Worm (Caenorhabditis elegans): Measurements from ENCODE around the gene F58H1.3.

F58H1.3 gene

DNA sequence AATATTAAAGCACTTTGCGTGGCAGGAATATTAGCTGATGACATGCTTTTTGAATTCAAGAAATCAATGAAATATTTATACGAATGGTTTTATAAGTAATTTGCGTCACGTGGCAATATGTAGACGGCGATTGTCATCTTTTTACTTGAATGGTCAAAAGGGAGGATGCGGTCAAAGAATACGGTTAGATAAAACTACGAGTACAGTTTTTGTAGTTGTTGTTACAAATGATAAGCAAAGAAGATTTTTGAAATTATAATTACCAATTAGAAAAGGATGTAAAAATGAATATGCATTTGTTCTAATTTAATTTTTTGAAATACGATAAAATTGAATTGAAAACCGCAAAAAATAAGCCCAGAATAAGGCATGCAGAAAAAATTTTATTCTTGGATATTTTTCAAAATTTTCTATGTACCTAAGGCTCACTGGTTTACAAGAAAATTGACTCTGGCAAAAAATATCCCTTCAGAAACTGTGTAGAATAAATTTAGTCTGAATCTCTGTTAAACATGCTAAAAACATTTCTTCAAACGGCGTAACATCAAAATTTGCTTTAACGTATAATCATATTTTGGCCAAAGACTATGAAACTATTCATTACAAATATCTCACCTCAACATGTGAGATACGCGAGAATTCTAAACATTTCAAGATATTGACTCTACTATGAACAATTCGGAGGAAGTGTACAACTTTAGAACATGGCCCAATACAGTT is 42.5 kb upstream of the F58H1.3 start, which contains the start of the genes sodh-2 and srx-76:
Gene sodh-2, minus strand, starts transcription at position 101 of the 720 bp plus-strand sequence.
Gene srx-76, plus strand, starts transcription at position 670 of the 720 bp plus-strand sequence.
- TF ChIP-seq flt-1 (GFP tag; IDR thresholded peaks at IDR 0.05) (no peak), aly-1 (tag; optimal IDR thresholded peaks at IDR 0.05) (no peak), ets-7 (tag; optimal IDR thresholded peaks at IDR 0.05) (no peak), hnd-1 (tag; optimal IDR thresholded peaks at IDR 0.05) (no peak), hmbx-1 (tag; optimal IDR thresholded peaks at IDR 0.05) (no peak), B0310.2 (tag; optimal IDR thresholded peaks at IDR 0.05) (no peak), ceh-36 (tag; optimal IDR thresholded peaks at IDR 0.05) (no peak), ceh-13 (GFP tag; optimal IDR thresholded peaks at IDR 0.05) (no peak), tbx-11 (GFP tag; IDR thresholded peaks at IDR 0.05) (no peak), scrt-1 (GFP tag; IDR thresholded peaks at IDR 0.05) (no peak), hmg-4 (GFP tag; optimal IDR thresholded peaks at IDR 0.05) (no peak), pes-1 (GFP tag; IDR thresholded peaks at IDR 0.05) (no peak), sea-1 (GFP tag; conservative IDR thresholded peaks at IDR 0.05) (no peak), tbx-37 (GFP tag; conservative IDR thresholded peaks at IDR 0.05) (no peak), tra-4 (tag; optimal IDR thresholded peaks at IDR 0.05) (no peak), F13C5.2 (tag; optimal IDR thresholded peaks at IDR 0.05) (no peak), ama-1 (optimal IDR thresholded peaks at IDR 0.05) (no peak)

ce11 chrV:11893975-11894374 is 39.8 kb upstream of the F58H1.3 start, which contains the start of gene K12G11.6:
Gene K12G11.6, plus strand, starts transcription at chrV:11894331.
- TF ChIP-seq F13C5.2 (tag; optimal IDR thresholded peaks at IDR 0.05) (no peak), ets-7 (tag; optimal IDR thresholded peaks at IDR 0.05) (no peak), tbx-11 (GFP tag; IDR thresholded peaks at IDR 0.05) (no peak), ceh-36 (tag; optimal IDR thresholded peaks at IDR 0.05) (no peak)

ce11 chrV:11896322-11896898 is 37.4 kb upstream of the F58H1.3 start:
- TF ChIP-seq flt-1 (GFP tag; IDR thresholded peaks at IDR 0.05): no peak
- peak; percentile 55 for TF ChIP-seq hmg-4 (GFP tag; optimal IDR thresholded peaks at IDR 0.05)

DNA sequence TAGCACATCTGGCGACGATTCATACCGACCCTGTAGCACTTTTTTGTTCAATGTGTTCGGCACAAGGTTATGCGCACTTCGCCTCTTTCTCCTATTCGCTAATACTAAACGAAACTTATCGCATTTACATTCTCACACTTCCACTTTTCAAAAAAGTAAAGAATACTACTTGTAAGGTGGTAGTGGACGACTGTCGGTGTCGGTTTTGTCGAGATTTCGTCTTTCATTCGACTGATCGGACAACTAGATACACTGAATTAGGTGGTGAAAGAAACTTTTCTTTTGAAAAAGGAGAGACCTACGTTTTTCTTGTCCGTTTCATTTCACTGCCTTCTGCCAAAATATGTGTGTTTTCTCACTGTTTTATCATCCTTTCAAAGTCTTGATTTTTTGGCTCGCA is 36.2 kb upstream of the F58H1.3 start:
- no peak for TF ChIP-seq tbx-37 (GFP tag; conservative IDR thresholded peaks at IDR 0.05)
- TF ChIP-seq tbx-11 (GFP tag; IDR thresholded peaks at IDR 0.05): no peak
- TF ChIP-seq hmbx-1 (tag; optimal IDR thresholded peaks at IDR 0.05): no peak
- no peak for TF ChIP-seq ceh-13 (GFP tag; optimal IDR thresholded peaks at IDR 0.05)
- no peak for TF ChIP-seq F13C5.2 (tag; optimal IDR thresholded peaks at IDR 0.05)
- TF ChIP-seq pes-1 (GFP tag; IDR thresholded peaks at IDR 0.05): no peak
- no peak for TF ChIP-seq tra-4 (tag; optimal IDR thresholded peaks at IDR 0.05)
- no peak for TF ChIP-seq flt-1 (GFP tag; IDR thresholded peaks at IDR 0.05)
- TF ChIP-seq aly-1 (tag; optimal IDR thresholded peaks at IDR 0.05): no peak
- no peak for TF ChIP-seq ets-7 (tag; optimal IDR thresholded peaks at IDR 0.05)
- TF ChIP-seq hmg-4 (GFP tag; optimal IDR thresholded peaks at IDR 0.05): no peak
- no peak for TF ChIP-seq scrt-1 (GFP tag; IDR thresholded peaks at IDR 0.05)
- TF ChIP-seq sea-1 (GFP tag; conservative IDR thresholded peaks at IDR 0.05): no peak
- TF ChIP-seq ceh-36 (tag; optimal IDR thresholded peaks at IDR 0.05): no peak
- no peak for TF ChIP-seq ama-1 (optimal IDR thresholded peaks at IDR 0.05)
- no peak for TF ChIP-seq hnd-1 (tag; optimal IDR thresholded peaks at IDR 0.05)
- TF ChIP-seq B0310.2 (tag; optimal IDR thresholded peaks at IDR 0.05): no peak

DNA sequence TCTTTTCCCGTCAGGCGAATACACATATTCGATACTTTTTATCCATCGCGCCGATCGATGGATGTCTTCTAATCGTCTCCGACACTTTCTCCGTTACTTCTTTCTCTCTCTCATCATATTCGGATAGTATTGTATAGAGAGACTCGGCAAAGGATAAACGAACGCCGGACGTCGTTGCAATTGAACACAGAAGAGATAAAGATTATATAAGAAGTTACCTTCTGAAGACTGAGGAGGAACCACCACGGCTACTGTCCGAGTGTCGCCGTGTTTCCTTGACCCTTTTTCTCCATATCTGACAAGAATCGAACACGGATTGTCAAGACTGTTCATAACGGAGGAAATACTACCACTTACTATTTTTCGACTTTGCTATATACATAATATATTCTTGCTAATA is 34.6 kb upstream of the F58H1.3 start, which contains the start of gene sma-1:
Gene sma-1, plus strand, starts transcription at position 301 of the 400 bp plus-strand sequence.
- no peak for TF ChIP-seq hnd-1 (tag; optimal IDR thresholded peaks at IDR 0.05)
- TF ChIP-seq hmbx-1 (tag; optimal IDR thresholded peaks at IDR 0.05): no peak
- TF ChIP-seq ceh-36 (tag; optimal IDR thresholded peaks at IDR 0.05): no peak
- no peak for TF ChIP-seq B0310.2 (tag; optimal IDR thresholded peaks at IDR 0.05)
- no peak for TF ChIP-seq tra-4 (tag; optimal IDR thresholded peaks at IDR 0.05)
- no peak for TF ChIP-seq ama-1 (optimal IDR thresholded peaks at IDR 0.05)
- no peak for TF ChIP-seq aly-1 (tag; optimal IDR thresholded peaks at IDR 0.05)
- no peak for TF ChIP-seq ceh-13 (GFP tag; optimal IDR thresholded peaks at IDR 0.05)
- TF ChIP-seq flt-1 (GFP tag; IDR thresholded peaks at IDR 0.05): no peak
- TF ChIP-seq sea-1 (GFP tag; conservative IDR thresholded peaks at IDR 0.05): no peak
- no peak for TF ChIP-seq tbx-37 (GFP tag; conservative IDR thresholded peaks at IDR 0.05)
- TF ChIP-seq tbx-11 (GFP tag; IDR thresholded peaks at IDR 0.05): no peak
- TF ChIP-seq scrt-1 (GFP tag; IDR thresholded peaks at IDR 0.05): no peak

DNA sequence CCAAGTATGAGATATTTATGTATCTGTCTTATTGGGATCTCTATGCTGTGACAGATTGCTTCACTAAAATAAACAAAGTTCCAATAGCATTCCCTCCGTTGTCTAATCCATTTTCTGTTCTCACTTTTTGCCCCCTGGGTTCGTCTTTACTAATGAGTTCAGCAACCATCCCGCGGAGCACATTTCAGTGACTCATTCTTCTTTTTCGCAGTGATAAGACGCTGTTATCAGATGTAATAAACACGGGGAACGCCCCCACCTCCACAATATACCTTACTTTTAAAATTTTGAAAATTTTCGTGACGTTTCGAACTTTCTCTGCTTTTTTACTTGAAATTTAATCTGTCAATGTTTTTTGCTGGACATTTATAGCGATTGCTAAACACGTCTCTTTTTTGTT is 33.7 kb upstream of the F58H1.3 start:
- TF ChIP-seq hmbx-1 (tag; optimal IDR thresholded peaks at IDR 0.05): no peak

ce11 chrV:11901260-11901659 is 32.5 kb upstream of the F58H1.3 start:
- no peak for TF ChIP-seq pes-1 (GFP tag; IDR thresholded peaks at IDR 0.05)
- no peak for TF ChIP-seq scrt-1 (GFP tag; IDR thresholded peaks at IDR 0.05)
- TF ChIP-seq hmbx-1 (tag; optimal IDR thresholded peaks at IDR 0.05): no peak
- TF ChIP-seq flt-1 (GFP tag; IDR thresholded peaks at IDR 0.05): no peak

DNA sequence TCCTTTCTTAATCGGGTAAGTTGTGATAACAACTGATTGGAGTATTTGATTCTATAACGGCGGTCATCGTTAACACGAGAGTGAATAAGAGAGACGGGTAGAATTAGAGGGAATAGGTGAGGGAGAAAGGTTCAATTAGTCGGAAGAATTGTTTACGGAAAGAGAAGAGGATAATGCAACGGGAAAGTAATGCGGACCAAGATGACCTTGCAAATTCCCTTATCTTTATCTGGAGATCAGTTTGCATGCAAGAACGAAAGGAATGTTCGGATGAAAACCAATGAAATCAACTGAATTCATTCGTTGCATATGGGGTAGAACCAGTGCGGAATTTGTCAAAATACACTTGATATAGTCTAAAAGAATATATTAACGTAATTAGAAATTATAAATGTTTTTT is 31.6 kb upstream of the F58H1.3 start:
- no peak for TF ChIP-seq hmbx-1 (tag; optimal IDR thresholded peaks at IDR 0.05)
- TF ChIP-seq ama-1 (optimal IDR thresholded peaks at IDR 0.05): no peak
- no peak for TF ChIP-seq sea-1 (GFP tag; conservative IDR thresholded peaks at IDR 0.05)
- no peak for TF ChIP-seq scrt-1 (GFP tag; IDR thresholded peaks at IDR 0.05)
- no peak for TF ChIP-seq aly-1 (tag; optimal IDR thresholded peaks at IDR 0.05)

Measured in whole organism, early embryonic.